Worm (Caenorhabditis elegans) whole organism, late embryonic: Measurements from ENCODE around the gene R12B2.2.

Source experiments
- C08G9.2 ChIP-seq: sonication (generic microtip); optimal IDR thresholded peaks from 2 replicates; lab custom pipeline; 2016; ENCODE audit warnings: mild to moderate bottlenecking, missing genetic modification characterization, moderate library complexity, missing compliant biosample characterization
- C38D4.7 ChIP-seq: fragments of 200-800 bp; sonication (Bioruptor generic); optimal IDR thresholded peaks from 2 replicates; lab custom pipeline; 2018; ENCODE audit warnings: mild to moderate bottlenecking, missing genetic modification characterization, moderate library complexity, missing compliant biosample characterization
- F13H6.1 ChIP-seq: sonication (generic microtip); optimal IDR thresholded peaks from 2 replicates; lab custom pipeline; 2016; ENCODE audit warnings: missing genetic modification characterization, missing compliant biosample characterization
- K02D7.2 ChIP-seq: sonication (generic microtip); optimal IDR thresholded peaks from 2 replicates; lab custom pipeline; 2017; ENCODE audit warnings: mild to moderate bottlenecking, missing genetic modification characterization, missing compliant biosample characterization
- K09A11.1 ChIP-seq: sonication (generic microtip); optimal IDR thresholded peaks from 2 replicates; lab custom pipeline; 2017; ENCODE audit warnings: antibody characterized with exemption, mild to moderate bottlenecking, missing genetic modification characterization, missing compliant biosample characterization; ENCODE audit not compliant: insufficient read depth
- T23F11.4 ChIP-seq: fragments of 200-800 bp; sonication (Bioruptor generic); optimal IDR thresholded peaks from 2 replicates; lab custom pipeline; 2018; ENCODE audit warnings: mild to moderate bottlenecking, missing genetic modification characterization, missing compliant biosample characterization
- Y22D7AL.16 ChIP-seq: sonication (generic microtip); optimal IDR thresholded peaks from 2 replicates; lab custom pipeline; 2016; ENCODE audit warnings: missing genetic modification characterization, missing compliant biosample characterization
- ceh-2 ChIP-seq: sonication (generic microtip); optimal IDR thresholded peaks from 2 replicates; lab custom pipeline; 2016; ENCODE audit warnings: missing genotype, missing genetic modification characterization, missing compliant biosample characterization
- ceh-22 ChIP-seq: sonication (generic microtip); optimal IDR thresholded peaks from 2 replicates; lab custom pipeline; 2017; ENCODE audit warnings: missing biosample characterization, missing genetic modification characterization
- ceh-30 ChIP-seq: fragments of 150-350 bp; optimal IDR thresholded peaks from 2 replicates; lab custom pipeline; 2014; ENCODE audit warnings: missing biosample characterization, missing genetic modification characterization
- ceh-31 ChIP-seq: sonication (generic microtip); optimal IDR thresholded peaks from 2 replicates; lab custom pipeline; 2016; ENCODE audit warnings: missing genetic modification characterization, missing compliant biosample characterization
- ceh-34 ChIP-seq: sonication (generic microtip); optimal IDR thresholded peaks from 2 replicates; lab custom pipeline; 2016; ENCODE audit warnings: mild to moderate bottlenecking, missing genetic modification characterization, missing compliant biosample characterization
- ceh-45 ChIP-seq: fragments of 200-800 bp; sonication (Bioruptor generic); IDR thresholded peaks from 2 replicates; pipeline ENCODE4 v1.3.6; 2022; ENCODE audit warnings: missing genetic modification reagents, missing genetic modification characterization, missing compliant biosample characterization
- ceh-48 ChIP-seq: sonication (generic microtip); optimal IDR thresholded peaks from 2 replicates; lab custom pipeline; 2016; ENCODE audit warnings: missing genetic modification characterization, inconsistent platforms, missing compliant biosample characterization
- ceh-6 ChIP-seq: fragments of 200-800 bp; sonication (Bioruptor generic); optimal IDR thresholded peaks from 2 replicates; lab custom pipeline; 2018; ENCODE audit warnings: mild to moderate bottlenecking, missing genetic modification characterization, missing compliant biosample characterization
- ceh-9 ChIP-seq: sonication (generic microtip); optimal IDR thresholded peaks from 2 replicates; lab custom pipeline; 2016; ENCODE audit warnings: mild to moderate bottlenecking, missing genetic modification characterization, inconsistent platforms, missing compliant biosample characterization
- che-1 ChIP-seq: sonication (generic microtip); optimal IDR thresholded peaks from 2 replicates; lab custom pipeline; 2016; ENCODE audit warnings: mild to moderate bottlenecking, missing genetic modification characterization, missing compliant biosample characterization
- dmd-4 ChIP-seq: sonication (generic microtip); optimal IDR thresholded peaks from 2 replicates; lab custom pipeline; 2016; ENCODE audit warnings: borderline replicate concordance, missing genetic modification characterization, missing compliant biosample characterization
- ets-4 ChIP-seq: sonication (generic microtip); optimal IDR thresholded peaks from 2 replicates; lab custom pipeline; 2016; ENCODE audit warnings: missing genetic modification characterization, missing compliant biosample characterization
- eyg-1 ChIP-seq: sonication (generic microtip); optimal IDR thresholded peaks from 2 replicates; lab custom pipeline; 2016; ENCODE audit warnings: missing genotype, missing genetic modification characterization, missing compliant biosample characterization
- fax-1 ChIP-seq: sonication (generic microtip); optimal IDR thresholded peaks from 2 replicates; lab custom pipeline; 2016; ENCODE audit warnings: missing genotype, missing genetic modification characterization, missing compliant biosample characterization
- fkh-6 ChIP-seq: sonication (generic microtip); optimal IDR thresholded peaks from 2 replicates; lab custom pipeline; 2016; ENCODE audit warnings: missing genetic modification characterization, missing compliant biosample characterization
- gmeb-2 ChIP-seq: sonication (generic microtip); optimal IDR thresholded peaks from 2 replicates; lab custom pipeline; 2016; ENCODE audit warnings: missing genetic modification characterization, inconsistent platforms, missing compliant biosample characterization
- hlh-13 ChIP-seq: fragments of 200-800 bp; sonication (Bioruptor generic); optimal IDR thresholded peaks from 2 replicates; lab custom pipeline; 2018; ENCODE audit warnings: mild to moderate bottlenecking, missing genetic modification characterization, missing compliant biosample characterization
- hlh-6 ChIP-seq: sonication (generic microtip); optimal IDR thresholded peaks from 2 replicates; lab custom pipeline; 2016; ENCODE audit warnings: missing genotype, missing genetic modification characterization, missing compliant biosample characterization
- lim-6 ChIP-seq: sonication (generic microtip); optimal IDR thresholded peaks from 2 replicates; lab custom pipeline; 2016; ENCODE audit warnings: missing genetic modification characterization, missing compliant biosample characterization
- lin-11 ChIP-seq: fragments of 200-800 bp; sonication (Bioruptor generic); optimal IDR thresholded peaks from 2 replicates; lab custom pipeline; 2018; ENCODE audit warnings: mild to moderate bottlenecking, missing genetic modification characterization, missing compliant biosample characterization
- madf-2 ChIP-seq: sonication (generic microtip); optimal IDR thresholded peaks from 2 replicates; lab custom pipeline; 2017; ENCODE audit warnings: missing genetic modification characterization, missing compliant biosample characterization
- mec-3 ChIP-seq: sonication (generic microtip); optimal IDR thresholded peaks from 2 replicates; lab custom pipeline; 2016; ENCODE audit warnings: borderline replicate concordance, missing genetic modification characterization, missing compliant biosample characterization
- nfya-1 ChIP-seq: sonication (generic microtip); optimal IDR thresholded peaks from 2 replicates; lab custom pipeline; 2017; ENCODE audit warnings: missing genetic modification characterization, mild to moderate bottlenecking, missing compliant biosample characterization, antibody characterized with exemption, moderate library complexity
- nhr-232 ChIP-seq: sonication (generic microtip); optimal IDR thresholded peaks from 2 replicates; lab custom pipeline; 2016; ENCODE audit warnings: missing genetic modification characterization, missing compliant biosample characterization
- npax-4 ChIP-seq: sonication (generic microtip); optimal IDR thresholded peaks from 2 replicates; lab custom pipeline; 2016; ENCODE audit warnings: missing genetic modification characterization, missing compliant biosample characterization
- odd-2 ChIP-seq: sonication (generic microtip); optimal IDR thresholded peaks from 2 replicates; lab custom pipeline; 2017; ENCODE audit warnings: antibody characterized with exemption, mild to moderate bottlenecking, missing genetic modification characterization, missing compliant biosample characterization
- pag-3 ChIP-seq: sonication (generic microtip); optimal IDR thresholded peaks from 2 replicates; lab custom pipeline; 2016; ENCODE audit warnings: missing compliant biosample characterization, missing genetic modification characterization, borderline replicate concordance
- pat-9 ChIP-seq: fragments of 200-800 bp; sonication (Bioruptor generic); optimal IDR thresholded peaks from 2 replicates; lab custom pipeline; 2018; ENCODE audit warnings: mild to moderate bottlenecking, missing genetic modification characterization, moderate library complexity, missing compliant biosample characterization
- pha-2 ChIP-seq: sonication (generic microtip); optimal IDR thresholded peaks from 2 replicates; lab custom pipeline; 2017; ENCODE audit warnings: mild to moderate bottlenecking, missing genetic modification characterization, missing compliant biosample characterization
- pqm-1 ChIP-seq: sonication (generic microtip); optimal IDR thresholded peaks from 2 replicates; lab custom pipeline; 2016; ENCODE audit warnings: missing genetic modification characterization, missing compliant biosample characterization
- pros-1 ChIP-seq: fragments of 150-350 bp; optimal IDR thresholded peaks from 2 replicates; lab custom pipeline; 2014; ENCODE audit warnings: missing biosample characterization, missing genetic modification reagents, missing genetic modification characterization
- rnt-1 ChIP-seq: sonication (generic microtip); optimal IDR thresholded peaks from 2 replicates; lab custom pipeline; 2016; ENCODE audit warnings: missing genetic modification characterization, missing compliant biosample characterization
- sdc-2 ChIP-seq: sonication (generic microtip); optimal IDR thresholded peaks from 2 replicates; lab custom pipeline; 2016; ENCODE audit warnings: missing genotype, missing genetic modification characterization, missing compliant biosample characterization
- sox-2 ChIP-seq: fragments of 200-800 bp; sonication (Bioruptor generic); IDR thresholded peaks from 2 replicates; pipeline ENCODE4 v1.3.6; 2022; ENCODE audit warnings: missing genetic modification reagents, missing genetic modification characterization, missing compliant biosample characterization
- sox-4 ChIP-seq: sonication (generic microtip); optimal IDR thresholded peaks from 2 replicates; lab custom pipeline; 2017; ENCODE audit warnings: mild to moderate bottlenecking, missing genetic modification characterization, inconsistent platforms, missing compliant biosample characterization
- syd-9 ChIP-seq: sonication (generic microtip); optimal IDR thresholded peaks from 2 replicates; lab custom pipeline; 2016; ENCODE audit warnings: mild to moderate bottlenecking, missing genetic modification characterization, moderate library complexity, missing compliant biosample characterization
- tbx-2 ChIP-seq: sonication (generic microtip); optimal IDR thresholded peaks from 2 replicates; lab custom pipeline; 2016; ENCODE audit warnings: missing genetic modification characterization, missing compliant biosample characterization
- ttx-3 ChIP-seq: sonication (generic microtip); optimal IDR thresholded peaks from 2 replicates; lab custom pipeline; 2016; ENCODE audit warnings: missing genetic modification reagents, missing genetic modification characterization, missing compliant biosample characterization
- unc-3 ChIP-seq, 2 experiments: fragments of 200-800 bp in 1 of 2; sonication (Bioruptor generic) in 1 of 2; sonication (generic microtip) in 1 of 2; conservative IDR thresholded peaks in 1 of 2; optimal IDR thresholded peaks in 1 of 2; 2 replicates each; pipeline versions ENCODE4 v1.3.6 to Lab custom; 2016 to 2022; ENCODE audit warnings: missing compliant biosample characterization in 2 of 2, missing genetic modification characterization in 2 of 2, missing genetic modification reagents in 1 of 2
- unc-55 ChIP-seq: sonication (generic microtip); optimal IDR thresholded peaks from 2 replicates; lab custom pipeline; 2017; ENCODE audit warnings: missing biosample characterization, missing genetic modification reagents, missing genetic modification characterization
- unc-86 ChIP-seq: sonication (generic microtip); optimal IDR thresholded peaks from 2 replicates; lab custom pipeline; 2016; ENCODE audit warnings: missing genetic modification characterization, missing compliant biosample characterization
- ztf-16 ChIP-seq: sonication (generic microtip); optimal IDR thresholded peaks from 2 replicates; lab custom pipeline; 2017; ENCODE audit warnings: missing genetic modification characterization, missing compliant biosample characterization

R12B2.2 gene

ce11 chrIII:5769726-5770235 lies 37.0 kb upstream of the R12B2.2 start, which contains the start of gene cutl-23:
cutl-23 (plus strand) TSS chrIII:5770185.
- peak; percentile 5; the same call in 1 of the 2 replicates for TF ChIP-seq sox-2 (GFP tag; lab: Robert Waterston, UW)
- TF ChIP-seq odd-2, result no peak
- TF ChIP-seq pat-9, result peak; percentile 23
- 0 out of 2 replicates have a peak, but pooled peaks have one; percentile 16 for TF ChIP-seq unc-3 (GFP tag; conservative IDR thresholded peaks at IDR 0.05; lab: Robert Waterston, UW)
- TF ChIP-seq unc-3 (tag; optimal IDR thresholded peaks at IDR 0.05; lab: Kevin White, UChicago), result no peak
- peak; percentile 19 for TF ChIP-seq C38D4.7 (GFP tag; lab: Kevin White, UChicago)
- no peak for TF ChIP-seq eyg-1
- peak; percentile 39 for TF ChIP-seq syd-9 (tag; lab: Kevin White, UChicago)
- TF ChIP-seq npax-4 (tag; lab: Kevin White, UChicago), result no peak
- TF ChIP-seq ceh-6 (GFP tag; lab: Kevin White, UChicago), result peak; percentile 59
- peak; percentile 41 for TF ChIP-seq sdc-2 (tag; lab: Kevin White, UChicago)
- TF ChIP-seq sox-4 (tag; lab: Kevin White, UChicago), result peak; percentile 58
- peak; percentile 35 for TF ChIP-seq nhr-232 (tag; lab: Kevin White, UChicago)
- TF ChIP-seq unc-86 (tag; lab: Kevin White, UChicago), result no peak
- TF ChIP-seq lin-11 (tag; lab: Kevin White, UChicago), result peak; percentile 27
- peak; percentile 59 for TF ChIP-seq che-1 (tag; lab: Kevin White, UChicago)
- peak; percentile 38 for TF ChIP-seq Y22D7AL.16 (tag; lab: Kevin White, UChicago)
- TF ChIP-seq C08G9.2 (tag; lab: Kevin White, UChicago), result peak; percentile 19
- no peak for TF ChIP-seq rnt-1
- peak; percentile 27 for TF ChIP-seq F13H6.1 (tag; lab: Kevin White, UChicago)
- TF ChIP-seq ceh-2 (tag; lab: Kevin White, UChicago), result no peak
- peak; percentile 33 for TF ChIP-seq fkh-6 (tag; lab: Kevin White, UChicago)
- no peak for TF ChIP-seq pros-1 (tag; lab: Kevin White, UChicago)
- TF ChIP-seq ceh-30 (tag; lab: Kevin White, UChicago), result no peak
- no peak for TF ChIP-seq hlh-13 (GFP tag; lab: Kevin White, UChicago)
- no peak for TF ChIP-seq unc-55 (GFP tag; lab: Kevin White, UChicago)
- peak; percentile 34 for TF ChIP-seq ceh-9 (tag; lab: Kevin White, UChicago)
- peak; percentile 23 for TF ChIP-seq nfya-1 (tag; lab: Kevin White, UChicago)
- TF ChIP-seq madf-2 (tag; lab: Kevin White, UChicago), result peak; percentile 28
- peak; percentile 57 for TF ChIP-seq dmd-4 (tag; lab: Kevin White, UChicago)
- TF ChIP-seq ceh-31, result peak; percentile 50
- TF ChIP-seq T23F11.4, result peak; percentile 65
- peak; percentile 41 for TF ChIP-seq tbx-2 (tag; lab: Kevin White, UChicago)
- TF ChIP-seq pha-2 (tag; lab: Kevin White, UChicago), result peak; percentile 26
- TF ChIP-seq ceh-34 (tag; lab: Kevin White, UChicago), result peak; percentile 11
- no peak for TF ChIP-seq pqm-1 (tag; lab: Kevin White, UChicago)
- peak; percentile 42 for TF ChIP-seq ceh-48 (tag; lab: Kevin White, UChicago)
- peak; percentile 40 for TF ChIP-seq K02D7.2 (tag; lab: Kevin White, UChicago)
- TF ChIP-seq ets-4 (tag; lab: Kevin White, UChicago), result peak; percentile 50
- TF ChIP-seq ceh-45, result peak; percentile 9; the same call in 1 of the 2 replicates
- no peak for TF ChIP-seq ceh-22 (tag; lab: Kevin White, UChicago)
- no peak for TF ChIP-seq pag-3 (tag; lab: Kevin White, UChicago)
- peak; percentile 61 for TF ChIP-seq ztf-16
- no peak for TF ChIP-seq lim-6 (tag; lab: Kevin White, UChicago)
- TF ChIP-seq ttx-3 (tag; lab: Kevin White, UChicago), result no peak
- TF ChIP-seq K09A11.1 (tag; lab: Kevin White, UChicago), result no peak
- no peak for TF ChIP-seq mec-3
- TF ChIP-seq fax-1, result peak; percentile 22
- TF ChIP-seq gmeb-2 (tag; lab: Kevin White, UChicago), result peak; percentile 58
- peak; percentile 80 for TF ChIP-seq hlh-6 (tag; lab: Kevin White, UChicago)
